Fruit fly (Drosophila melanogaster): ENCODE measurements around the gene CG44000.

- TF ChIP-seq CG4496 (GFP tag; IDR thresholded peaks at IDR 0.05), result no peak
- TF ChIP-seq rn (GFP tag; IDR thresholded peaks at IDR 0.05), result no peak
These were observed 22.6 kb upstream of the CG44000 start for dm6 chr2L:5020479-5020878.

Measured in whole organism, pupa.